Fruit fly (Drosophila melanogaster) whole organism, prepupa: ENCODE results near the gene Sas-6.

ENCODE experiments used
- CG11762 ChIP-seq: fragments of 200-800 bp; sonication (Bioruptor generic); optimal IDR thresholded peaks from 3 replicates; lab custom pipeline; 2016; ENCODE audit warnings: missing biosample characterization, missing genetic modification characterization; ENCODE audit not compliant: insufficient read depth
- CG15336 ChIP-seq: fragments of 200-800 bp; sonication (Bioruptor generic); IDR thresholded peaks from 2 replicates; pipeline ENCODE4 v1.3.6; 2022; ENCODE audit warnings: missing biosample characterization, missing genetic modification characterization
- CG16779 ChIP-seq: fragments of 200-800 bp; sonication (Bioruptor generic); optimal IDR thresholded peaks from 3 replicates; lab custom pipeline; 2017; ENCODE audit warnings: missing biosample characterization, mild to moderate bottlenecking, missing genetic modification characterization
- CG6854 ChIP-seq: fragments of 200-800 bp; sonication (Bioruptor generic); optimal IDR thresholded peaks from 2 replicates; lab custom pipeline; 2017; ENCODE audit warnings: missing biosample characterization, mild to moderate bottlenecking, missing genetic modification characterization
- CG8632 ChIP-seq: fragments of 200-800 bp; sonication (Bioruptor generic); optimal IDR thresholded peaks from 3 replicates; lab custom pipeline; 2016; ENCODE audit warnings: missing biosample characterization, missing genetic modification characterization
- Hr4 ChIP-seq: fragments of 200-800 bp; sonication (Bioruptor generic); optimal IDR thresholded peaks from 3 replicates; lab custom pipeline; 2016; ENCODE audit warnings: missing biosample characterization, missing genetic modification characterization
- OdsH ChIP-seq: fragments of 200-800 bp; sonication (Bioruptor generic); optimal IDR thresholded peaks from 3 replicates; lab custom pipeline; 2016; ENCODE audit warnings: missing biosample characterization, missing genetic modification characterization
- fkh ChIP-seq: fragments of 200-800 bp; sonication (Bioruptor generic); optimal IDR thresholded peaks from 3 replicates; lab custom pipeline; 2017; ENCODE audit warnings: missing biosample characterization, mild to moderate bottlenecking, missing genetic modification characterization, moderate library complexity

- TF ChIP-seq CG11762 (no peak), Hr4 (GFP tag; lab: Kevin White, UChicago) (no peak), CG6854 (no peak), OdsH (GFP tag; lab: Kevin White, UChicago) (no peak), CG15336 (GFP tag; lab: Robert Waterston, UW) (no peak), CG8632 (GFP tag; lab: Kevin White, UChicago) (no peak), fkh (no peak), CG16779 (tag; lab: Kevin White, UChicago) (no peak)
Measured at dm6 chr3R:30004648-30005047, 9.5 kb downstream of the Sas-6 start, which contains the start of the genes Nlp and Nph.
